Fruit fly (Drosophila melanogaster) whole organism, embryonic: ENCODE data around the gene Lgr3.

Source experiments
- ATbp ChIP-seq: fragments of 200-800 bp; sonication (Bioruptor generic); optimal IDR thresholded peaks from 2 replicates; lab custom pipeline; 2017; ENCODE audit warnings: missing biosample characterization, mild to moderate bottlenecking, missing genetic modification characterization, missing genetic modification reagents
- CG12299 ChIP-seq: fragments of 200-800 bp; sonication (Bioruptor generic); optimal IDR thresholded peaks from 2 replicates; lab custom pipeline; 2018; ENCODE audit warnings: missing biosample characterization, mild to moderate bottlenecking, missing genetic modification characterization
- CG31388 ChIP-seq: fragments of 200-800 bp; sonication (Bioruptor generic); optimal IDR thresholded peaks from 2 replicates; lab custom pipeline; 2016; ENCODE audit warnings: missing biosample characterization, missing genetic modification characterization
- CG6791 ChIP-seq: fragments of 200-800 bp; sonication (Bioruptor generic); IDR thresholded peaks from 3 replicates; pipeline ENCODE4 v1.3.6; 2022; ENCODE audit warnings: missing biosample characterization, missing genetic modification characterization; ENCODE audit not compliant: partially characterized antibody
- CG7987 ChIP-seq: fragments of 200-800 bp; sonication (Bioruptor generic); optimal IDR thresholded peaks from 2 replicates; lab custom pipeline; 2018; ENCODE audit warnings: missing biosample characterization, mild to moderate bottlenecking, missing genetic modification characterization, moderate library complexity
- Dip3 ChIP-seq: fragments of 200-800 bp; sonication (Bioruptor generic); optimal IDR thresholded peaks from 3 replicates; lab custom pipeline; 2016; ENCODE audit warnings: missing biosample characterization, missing genetic modification characterization
- az2 ChIP-seq: fragments of 200-800 bp; sonication (Bioruptor generic); optimal IDR thresholded peaks from 3 replicates; lab custom pipeline; 2016; ENCODE audit warnings: missing biosample characterization, missing genetic modification characterization
- croc ChIP-seq: fragments of 200-800 bp; sonication (Bioruptor generic); conservative IDR thresholded peaks from 3 replicates; pipeline ENCODE4 v1.3.6; 2022; ENCODE audit warnings: missing biosample characterization, missing genetic modification characterization
- pan ChIP-seq, 4 experiments: fragments of >200 bp in 3 of 4; fragments of 200-800 bp in 1 of 4; sonication (Bioruptor generic) in 1 of 4; optimal IDR thresholded peaks in 3 of 4; IDR thresholded peaks in 1 of 4; 2 replicates each; pipeline versions ENCODE4 v1.3.6 to Lab custom; 2017 to 2022; ENCODE audit warnings: missing biosample characterization in 2 of 4, missing genetic modification characterization in 2 of 4, mixed read lengths in 1 of 4
- vfl ChIP-seq: fragments of 200-800 bp; sonication (Bioruptor generic); optimal IDR thresholded peaks from 2 replicates; lab custom pipeline; 2016; ENCODE audit warnings: missing biosample characterization, missing genetic modification characterization

DNA sequence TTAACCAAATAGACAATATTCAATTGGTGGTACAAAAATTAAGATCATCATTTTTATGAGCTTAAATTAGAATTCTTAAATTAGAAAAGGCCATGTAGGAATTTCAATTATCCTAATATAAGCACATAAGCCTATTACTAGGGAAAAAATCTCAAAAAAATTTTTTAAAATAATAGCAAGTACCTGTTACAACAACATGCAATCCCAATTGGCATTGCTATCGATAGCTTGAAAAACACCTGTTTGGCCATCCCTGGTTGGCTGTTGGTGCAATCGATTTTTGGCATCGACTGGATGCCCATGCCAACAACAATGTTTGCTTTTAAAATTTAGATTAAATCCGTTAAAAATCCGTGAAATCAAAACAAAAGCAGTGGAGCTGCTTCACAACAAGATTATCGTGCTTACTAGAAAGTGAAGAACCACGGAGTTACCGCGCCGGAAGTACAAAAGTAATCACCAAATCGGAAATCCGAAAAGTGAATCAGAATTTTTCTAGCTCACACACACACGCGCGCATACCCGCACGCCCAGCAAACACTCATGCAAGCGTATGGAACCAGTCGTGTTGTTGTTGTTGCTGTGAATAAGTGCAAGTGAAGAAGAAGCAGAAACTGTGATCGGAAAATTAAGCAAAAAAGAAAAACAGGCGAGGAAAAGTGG lies 3.9 kb upstream of the Lgr3 start, which contains the start of gene RASSF8:
- TF ChIP-seq CG7987 (no peak), CG31388 (GFP tag; lab: Kevin White, UChicago) (no peak), ATbp (GFP tag; lab: Kevin White, UChicago) (no peak), CG6791 (GFP tag; lab: Robert Waterston, UW) (peak; percentile 83), vfl (GFP tag; lab: Kevin White, UChicago) (no peak), pan (optimal IDR thresholded peaks at IDR 0.05; lab: Kevin White, UChicago) (no peak), pan (GFP tag; optimal IDR thresholded peaks at IDR 0.05 in 1 of 2, IDR thresholded peaks at IDR 0.05 in 1 of 2) (no peak), croc (GFP tag; lab: Robert Waterston, UW) (no peak), CG12299 (tag; lab: Kevin White, UChicago) (no peak), Dip3 (GFP tag; lab: Kevin White, UChicago) (peak; percentile 12), az2 (GFP tag; lab: Kevin White, UChicago) (no peak)
